Fruit fly (Drosophila melanogaster): Measurements from ENCODE around the gene CG14362.

CG14362 gene

DNA sequence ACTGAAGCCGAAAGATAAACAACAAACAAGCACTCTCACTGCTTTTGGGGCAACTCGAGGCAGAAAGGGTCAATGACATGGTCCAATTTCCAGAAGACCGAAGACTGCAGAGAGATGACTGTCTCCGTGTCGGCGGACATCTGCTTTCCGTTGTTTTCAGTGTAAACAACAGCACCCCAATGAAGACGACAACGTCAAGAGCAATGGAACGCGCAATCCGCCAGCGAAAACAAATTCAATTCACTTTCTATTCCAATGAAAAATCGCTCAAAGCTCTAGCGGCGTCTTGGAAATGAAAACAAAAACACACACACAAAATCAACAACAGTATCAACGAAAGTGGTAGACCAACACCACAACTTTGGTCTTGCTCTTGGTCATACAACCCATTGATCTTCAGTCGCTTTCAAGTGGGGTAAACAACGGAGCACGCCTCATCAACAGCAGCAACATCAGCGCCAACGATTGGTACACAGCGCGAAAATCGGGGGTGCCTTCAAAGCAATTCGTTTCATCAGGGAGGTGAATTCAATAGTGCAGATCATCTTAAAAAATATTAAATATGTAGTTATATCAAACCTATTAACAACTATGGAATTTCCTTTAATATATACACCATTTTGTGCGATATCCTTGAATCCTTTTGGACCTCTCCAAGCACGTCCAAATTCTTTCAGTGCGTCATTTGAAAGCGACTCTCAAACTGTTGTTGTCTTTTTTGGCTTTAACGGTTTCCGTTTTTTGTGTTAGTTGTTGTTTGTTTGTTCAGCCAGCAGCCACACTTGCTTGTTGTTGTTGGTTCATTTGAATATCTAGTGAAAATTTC, 37.6 kb downstream of the CG14362 start:
- TF ChIP-seq ttk (optimal IDR thresholded peaks at IDR 0.05) = no peak
- no peak for TF ChIP-seq insv (optimal IDR thresholded peaks at IDR 0.05)
- TF ChIP-seq psq (optimal IDR thresholded peaks at IDR 0.05) = no peak
- TF ChIP-seq Myc (optimal IDR thresholded peaks at IDR 0.05) = no peak
- TF ChIP-seq h (optimal IDR thresholded peaks at IDR 0.05) = no peak
- TF ChIP-seq Sin3A (optimal IDR thresholded peaks at IDR 0.05) = no peak

DNA sequence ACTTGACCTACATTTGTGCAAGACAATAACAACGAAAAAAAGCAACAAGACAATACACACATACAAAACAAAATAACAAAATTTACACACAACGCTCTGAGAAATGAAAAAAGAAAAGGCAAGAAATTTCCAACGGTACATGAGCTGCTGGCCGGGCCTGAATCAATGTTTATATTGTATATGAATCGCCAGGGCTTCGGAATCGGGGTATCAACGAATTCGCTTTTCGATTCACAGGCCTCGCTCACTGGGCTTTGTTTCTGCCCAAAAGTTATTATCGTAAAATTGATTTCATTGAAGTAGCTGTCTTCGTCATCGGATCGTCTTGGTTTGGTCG, 38.9 kb downstream of the CG14362 start:
- TF ChIP-seq Sin3A (optimal IDR thresholded peaks at IDR 0.05) (no peak), h (optimal IDR thresholded peaks at IDR 0.05) (no peak), insv (optimal IDR thresholded peaks at IDR 0.05) (no peak), ttk (optimal IDR thresholded peaks at IDR 0.05) (no peak), psq (optimal IDR thresholded peaks at IDR 0.05) (no peak), Myc (optimal IDR thresholded peaks at IDR 0.05) (no peak)

DNA sequence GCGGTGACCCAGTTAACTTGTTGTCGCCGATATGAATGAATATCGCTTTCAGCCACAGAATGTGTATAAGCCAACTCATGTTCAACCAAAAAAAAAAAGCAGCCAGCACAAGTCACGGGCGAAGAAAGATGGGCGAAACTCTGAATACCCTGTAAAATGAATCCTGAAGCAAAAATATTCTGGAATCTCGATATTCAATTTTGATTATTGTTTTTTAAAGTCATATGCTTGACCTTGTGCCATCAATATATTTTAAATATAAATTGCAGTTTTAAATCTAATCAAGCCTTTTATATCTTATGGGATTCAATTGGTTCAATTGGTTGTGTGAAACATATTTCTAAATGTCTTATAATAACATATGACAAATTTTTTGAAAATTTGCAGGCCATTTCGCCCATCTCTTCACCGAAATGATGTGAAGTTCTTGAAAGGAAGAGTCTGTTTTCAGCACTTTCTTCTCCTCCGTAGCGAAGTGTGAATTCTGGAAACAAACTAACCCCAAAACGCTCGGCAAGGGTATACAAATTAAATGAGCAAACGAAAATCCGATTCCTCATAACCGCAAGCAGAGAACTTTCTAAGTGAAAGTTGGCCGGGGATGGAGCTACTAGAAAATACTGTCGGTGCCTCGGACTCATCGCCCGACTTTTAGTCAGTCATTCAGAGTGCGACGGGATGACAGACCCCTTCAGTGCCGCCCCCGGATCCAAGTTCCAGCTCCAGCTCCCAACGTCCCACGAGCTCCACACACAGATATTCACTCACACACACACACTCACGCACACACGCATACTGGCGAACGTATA, 39.5 kb downstream of the CG14362 start:
- TF ChIP-seq Myc (optimal IDR thresholded peaks at IDR 0.05) = no peak
- TF ChIP-seq ttk (optimal IDR thresholded peaks at IDR 0.05) = no peak
- TF ChIP-seq Sin3A (optimal IDR thresholded peaks at IDR 0.05) = no peak
- no peak for TF ChIP-seq psq (optimal IDR thresholded peaks at IDR 0.05)
- TF ChIP-seq insv (optimal IDR thresholded peaks at IDR 0.05) = no peak
- no peak for TF ChIP-seq h (optimal IDR thresholded peaks at IDR 0.05)

DNA sequence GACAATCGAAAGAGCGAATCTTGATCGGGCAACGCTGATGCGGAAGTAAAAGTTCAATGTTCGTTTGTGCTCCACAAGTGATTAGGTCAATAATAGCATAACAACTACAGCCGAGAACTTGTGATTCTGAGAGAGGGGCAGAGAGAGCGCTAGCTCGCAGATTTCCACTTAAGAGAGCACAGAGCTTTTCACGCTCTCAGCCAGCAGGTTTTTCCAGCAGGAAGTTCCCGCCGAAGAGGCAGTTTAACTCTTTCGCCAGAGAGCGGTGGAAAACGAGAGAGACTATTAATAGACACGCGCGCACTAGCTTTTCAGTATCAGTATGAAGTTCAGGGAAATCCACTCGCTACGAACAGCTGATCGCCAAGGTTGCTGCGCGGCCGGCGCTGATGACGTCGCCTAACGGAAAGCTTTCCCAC, 40.2 kb downstream of the CG14362 start:
- TF ChIP-seq h (optimal IDR thresholded peaks at IDR 0.05) = no peak
- TF ChIP-seq insv (optimal IDR thresholded peaks at IDR 0.05) = no peak
- TF ChIP-seq Sin3A (optimal IDR thresholded peaks at IDR 0.05) = no peak
- TF ChIP-seq psq (optimal IDR thresholded peaks at IDR 0.05) = no peak
- no peak for TF ChIP-seq ttk (optimal IDR thresholded peaks at IDR 0.05)
- TF ChIP-seq Myc (optimal IDR thresholded peaks at IDR 0.05) = no peak

DNA sequence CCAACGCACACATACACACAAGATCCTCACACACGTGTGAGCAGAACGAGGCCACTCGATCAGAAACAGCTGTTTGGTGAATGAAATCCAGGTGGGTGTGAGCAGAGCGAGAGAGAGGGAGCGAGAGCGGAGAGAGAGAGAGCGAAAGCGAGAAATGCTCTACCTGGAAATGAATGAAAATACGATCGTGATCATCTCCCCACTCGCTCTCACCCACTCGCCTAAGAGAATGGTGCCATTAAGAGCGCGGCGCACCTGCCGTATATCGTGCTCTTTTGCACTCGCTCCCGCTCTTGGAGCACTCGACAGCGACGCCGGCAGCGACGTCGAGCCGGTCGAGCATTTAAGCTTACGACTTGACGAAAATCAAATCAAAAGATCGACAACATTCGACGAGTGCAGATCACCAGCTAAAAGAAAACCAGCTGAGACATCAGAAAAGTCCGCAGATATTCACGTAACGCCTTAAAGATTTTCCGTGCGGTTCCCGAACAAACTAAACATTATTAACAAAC, 42.5 kb downstream of the CG14362 start, which contains the start of the genes tal-1A, tal-2A, tal-3A and tal-AA:
Gene tal-1A, plus strand, starts transcription at position 374 of the 515 bp plus-strand sequence.
Gene tal-2A, plus strand, starts transcription at position 374 of the 515 bp plus-strand sequence.
Gene tal-3A, plus strand, starts transcription at position 374 of the 515 bp plus-strand sequence.
Gene tal-AA, plus strand, starts transcription at position 374 of the 515 bp plus-strand sequence.
- TF ChIP-seq h (optimal IDR thresholded peaks at IDR 0.05) (no peak), Myc (optimal IDR thresholded peaks at IDR 0.05) (no peak), psq (optimal IDR thresholded peaks at IDR 0.05) (no peak), Sin3A (optimal IDR thresholded peaks at IDR 0.05) (no peak), ttk (optimal IDR thresholded peaks at IDR 0.05) (no peak), insv (optimal IDR thresholded peaks at IDR 0.05) (no peak)

DNA sequence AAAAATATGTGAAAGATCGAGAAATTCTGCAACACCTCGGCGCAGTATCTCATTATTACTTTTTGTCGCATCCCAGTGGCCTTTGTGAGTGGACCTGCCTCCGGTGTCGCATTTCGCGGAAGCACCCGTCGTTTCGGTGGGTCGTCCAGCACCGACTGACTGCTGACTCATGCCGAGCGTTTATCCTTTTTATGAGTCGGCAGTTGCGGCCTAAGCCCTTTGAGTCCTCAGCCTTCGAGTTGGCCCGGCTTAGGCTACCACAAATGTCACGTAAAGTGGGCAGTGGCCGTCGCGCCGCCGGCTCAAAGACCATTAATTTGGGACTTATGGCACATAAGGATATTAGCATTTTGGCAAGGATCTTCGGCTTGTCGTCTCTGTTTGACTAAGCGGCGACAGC, 43.5 kb downstream of the CG14362 start:
- TF ChIP-seq ttk (optimal IDR thresholded peaks at IDR 0.05) = no peak
- TF ChIP-seq Sin3A (optimal IDR thresholded peaks at IDR 0.05) = no peak
- TF ChIP-seq insv (optimal IDR thresholded peaks at IDR 0.05) = no peak
- TF ChIP-seq h (optimal IDR thresholded peaks at IDR 0.05) = no peak
- TF ChIP-seq psq (optimal IDR thresholded peaks at IDR 0.05) = no peak
- no peak for TF ChIP-seq Myc (optimal IDR thresholded peaks at IDR 0.05)

DNA sequence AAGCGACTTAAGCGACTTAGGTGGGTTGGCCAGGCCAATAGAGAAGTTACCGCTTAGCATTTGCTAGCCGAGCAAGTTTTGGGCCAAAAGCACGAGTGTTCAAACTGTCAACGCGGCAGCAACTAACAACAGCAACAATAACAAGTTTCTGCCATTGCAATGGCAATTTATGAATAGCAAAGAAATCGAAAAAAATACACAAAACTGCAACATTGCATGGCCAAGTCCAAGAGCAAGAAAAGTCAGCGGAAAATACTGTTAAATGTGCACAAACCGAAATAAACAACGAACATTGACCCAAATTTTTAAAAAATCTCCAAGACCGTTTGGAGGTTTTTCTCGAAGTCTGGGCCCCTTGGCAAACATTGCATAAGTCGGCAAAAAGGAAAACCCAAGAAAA, 44.9 kb downstream of the CG14362 start:
- TF ChIP-seq insv (optimal IDR thresholded peaks at IDR 0.05) (no peak), psq (optimal IDR thresholded peaks at IDR 0.05) (no peak), h (optimal IDR thresholded peaks at IDR 0.05) (no peak), Myc (optimal IDR thresholded peaks at IDR 0.05) (no peak)

DNA sequence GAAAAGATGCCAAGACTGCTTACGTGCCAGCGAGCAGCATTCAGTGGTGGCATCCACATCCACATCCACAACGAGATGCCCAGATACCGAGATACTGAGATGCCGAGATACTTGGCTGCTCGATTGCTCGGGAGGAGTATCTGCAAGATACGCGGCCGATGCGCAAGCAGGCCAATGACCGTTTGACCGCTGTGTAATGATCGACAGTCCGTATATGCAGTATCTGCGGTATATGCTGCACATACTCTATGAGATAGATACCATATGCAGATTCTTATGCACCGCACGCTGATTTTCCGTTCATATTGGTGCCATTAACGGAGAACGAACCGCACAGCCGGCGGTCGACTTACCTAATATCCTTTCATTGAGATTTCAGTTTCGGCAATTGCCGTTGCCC, 46.0 kb downstream of the CG14362 start:
- TF ChIP-seq psq (optimal IDR thresholded peaks at IDR 0.05) (no peak), ttk (optimal IDR thresholded peaks at IDR 0.05) (no peak), insv (optimal IDR thresholded peaks at IDR 0.05) (no peak), h (optimal IDR thresholded peaks at IDR 0.05) (no peak), Sin3A (optimal IDR thresholded peaks at IDR 0.05) (no peak), Myc (optimal IDR thresholded peaks at IDR 0.05) (no peak)

DNA sequence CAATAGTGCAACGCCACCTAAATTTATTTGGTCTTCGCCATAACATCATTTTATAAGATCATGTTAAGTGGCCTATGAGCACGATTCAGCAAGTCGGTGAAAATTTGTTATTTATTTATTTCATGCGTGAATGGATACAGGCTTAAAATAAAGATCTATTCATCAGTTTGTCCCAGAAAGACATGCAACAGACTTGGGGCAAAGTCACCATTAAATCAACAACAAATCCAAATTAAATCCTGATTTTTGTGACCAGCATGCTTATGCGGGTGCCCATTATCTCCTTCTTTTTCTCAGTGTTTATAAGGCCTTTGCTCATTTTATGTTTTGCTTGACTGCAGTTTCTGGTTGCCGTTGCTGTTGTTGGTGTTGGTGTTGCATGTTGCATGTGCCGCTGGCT, 47.3 kb downstream of the CG14362 start:
- TF ChIP-seq insv (optimal IDR thresholded peaks at IDR 0.05) (no peak), h (optimal IDR thresholded peaks at IDR 0.05) (no peak), psq (optimal IDR thresholded peaks at IDR 0.05) (no peak), Sin3A (optimal IDR thresholded peaks at IDR 0.05) (no peak), Myc (optimal IDR thresholded peaks at IDR 0.05) (no peak), ttk (optimal IDR thresholded peaks at IDR 0.05) (no peak)

DNA sequence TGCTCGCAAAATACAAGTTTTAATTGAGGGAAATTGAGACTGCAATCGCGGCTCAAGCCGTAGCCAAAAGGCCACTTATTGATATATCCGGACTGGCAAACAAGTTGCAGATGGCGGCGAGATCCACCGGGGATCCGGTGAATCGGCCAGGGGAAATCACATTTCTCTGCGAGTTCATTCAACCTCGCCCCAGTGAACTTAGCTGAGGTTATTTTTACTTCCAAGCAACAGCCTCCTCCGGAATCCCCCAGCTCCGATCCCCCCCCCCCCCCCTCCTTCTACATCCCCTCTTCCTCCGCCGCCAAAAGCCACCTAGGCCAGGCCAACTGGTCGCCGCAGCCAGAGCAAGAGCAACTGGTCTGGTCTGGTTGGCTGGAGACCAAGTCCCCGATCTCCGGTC, 47.9 kb downstream of the CG14362 start:
- TF ChIP-seq insv (optimal IDR thresholded peaks at IDR 0.05) = no peak
- no peak for TF ChIP-seq ttk (optimal IDR thresholded peaks at IDR 0.05)
- no peak for TF ChIP-seq psq (optimal IDR thresholded peaks at IDR 0.05)
- TF ChIP-seq h (optimal IDR thresholded peaks at IDR 0.05) = no peak
- TF ChIP-seq Sin3A (optimal IDR thresholded peaks at IDR 0.05) = no peak
- TF ChIP-seq Myc (optimal IDR thresholded peaks at IDR 0.05) = no peak

DNA sequence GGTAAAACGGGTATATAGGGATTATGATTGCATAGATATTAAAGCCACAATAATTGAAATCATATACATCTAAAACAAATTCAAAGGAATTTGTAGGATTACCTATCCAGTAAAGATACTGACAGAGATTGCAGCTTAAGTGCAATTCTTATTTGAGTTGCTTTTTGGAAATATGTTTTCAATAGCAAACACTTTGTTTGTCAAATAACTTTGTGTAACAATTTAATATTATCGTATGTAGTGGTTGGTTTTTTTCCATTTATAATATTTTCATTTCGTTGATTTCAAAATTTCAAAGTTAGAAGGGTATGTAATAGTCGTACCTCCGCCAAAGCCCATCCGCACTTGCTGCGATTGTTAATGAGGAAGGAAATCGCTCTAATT, 48.6 kb downstream of the CG14362 start:
- TF ChIP-seq Sin3A (optimal IDR thresholded peaks at IDR 0.05) = no peak
- TF ChIP-seq Myc (optimal IDR thresholded peaks at IDR 0.05) = no peak
- TF ChIP-seq ttk (optimal IDR thresholded peaks at IDR 0.05) = no peak
- no peak for TF ChIP-seq psq (optimal IDR thresholded peaks at IDR 0.05)
- no peak for TF ChIP-seq insv (optimal IDR thresholded peaks at IDR 0.05)
- TF ChIP-seq h (optimal IDR thresholded peaks at IDR 0.05) = no peak

All from Kc167 (cell line).